Fruit fly (Drosophila melanogaster): ENCODE data around the gene D19B.

The D19B gene

dm6 chr3L:6139924-6140574, 44.7 kb downstream of the D19B start, which contains the start of gene Cpr65Av (continued):
- TF ChIP-seq odd (GFP tag; optimal IDR thresholded peaks at IDR 0.05) (peak; percentile 33), BtbVII (GFP tag; optimal IDR thresholded peaks at IDR 0.05) (peak; percentile 5), Fer1 (GFP tag; optimal IDR thresholded peaks at IDR 0.05) (peak; percentile 25), Vsx1 (GFP tag; optimal IDR thresholded peaks at IDR 0.05) (no peak), Med (GFP tag) (peak; percentile 52), ATbp (GFP tag; optimal IDR thresholded peaks at IDR 0.05) (peak; percentile 62), onecut (GFP tag; IDR thresholded peaks at IDR 0.05) (0 out of 2 replicates have a peak, but pooled peaks have one; percentile 20), ara (GFP tag; IDR thresholded peaks at IDR 0.05) (no peak), eve (GFP tag; optimal IDR thresholded peaks at IDR 0.05) (peak in 1 of 2 experiments; percentile 21), CrebB (tag; optimal IDR thresholded peaks at IDR 0.05) (peak; percentile 26), Sox102F (GFP tag; optimal IDR thresholded peaks at IDR 0.05) (peak; percentile 48), dmrt99B (tag; optimal IDR thresholded peaks at IDR 0.05) (peak; percentile 59), CG9932 (GFP tag; IDR thresholded peaks at IDR 0.05) (no peak), otp (GFP tag; IDR thresholded peaks at IDR 0.05) (peak; percentile 17; the same call in 1 of the 3 replicates), CG31441 (GFP tag; IDR thresholded peaks at IDR 0.05) (0 out of 2 replicates have a peak, but pooled peaks have one; percentile 12), CG12071 (GFP tag; optimal IDR thresholded peaks at IDR 0.05) (peak; percentile 17), tio (GFP tag; optimal IDR thresholded peaks at IDR 0.05) (no peak), Spps (tag; optimal IDR thresholded peaks at IDR 0.05) (no peak), Atf3 (GFP tag; optimal IDR thresholded peaks at IDR 0.05) (peak; percentile 6), CG12219 (GFP tag; optimal IDR thresholded peaks at IDR 0.05) (peak; percentile 23), pum (GFP tag; optimal IDR thresholded peaks at IDR 0.05) (no peak), gem (tag; optimal IDR thresholded peaks at IDR 0.05) (peak; percentile 32), CG1529 (GFP tag; optimal IDR thresholded peaks at IDR 0.05) (peak; percentile 20), gce (GFP tag; IDR thresholded peaks at IDR 0.05) (0 out of 3 replicates have a peak, but pooled peaks have one; percentile 28), hth (optimal IDR thresholded peaks at IDR 0.05) (no peak), mirr (GFP tag; optimal IDR thresholded peaks at IDR 0.05) (peak; percentile 28), Asciz (GFP tag; optimal IDR thresholded peaks at IDR 0.05) (peak; percentile 33), CG18619 (GFP tag; optimal IDR thresholded peaks at IDR 0.05) (peak; percentile 16), repo (GFP tag; optimal IDR thresholded peaks at IDR 0.05) (no peak), CG17912 (GFP tag; optimal IDR thresholded peaks at IDR 0.05) (peak; percentile 13), MTF-1 (GFP tag; optimal IDR thresholded peaks at IDR 0.05; ENCODE audit: borderline replicate concordance) (peak; percentile 35), CG10979 (tag; optimal IDR thresholded peaks at IDR 0.05) (no peak), lab (GFP tag; optimal IDR thresholded peaks at IDR 0.05) (peak; percentile 25), Sox100B (GFP tag; optimal IDR thresholded peaks at IDR 0.05) (peak; percentile 38), CoRest (tag; optimal IDR thresholded peaks at IDR 0.05) (peak; percentile 7), CG10267 (tag; optimal IDR thresholded peaks at IDR 0.05) (no peak), Hr51 (GFP tag; optimal IDR thresholded peaks at IDR 0.05) (peak in 1 of 2 experiments; percentile 43), CG1233 (GFP tag; optimal IDR thresholded peaks at IDR 0.05) (peak; percentile 32), tx (GFP tag; optimal IDR thresholded peaks at IDR 0.05) (no peak), CG11504 (tag; optimal IDR thresholded peaks at IDR 0.05) (peak; percentile 12), CG17385 (GFP tag; optimal IDR thresholded peaks at IDR 0.05) (peak; percentile 2), PHDP (tag; optimal IDR thresholded peaks at IDR 0.05) (peak; percentile 54)

Data from whole organism, embryonic.